Fruit fly (Drosophila melanogaster) whole organism, embryonic: Measurements from ENCODE around the gene CG32026.
A peak's percentile ranks its signal among the peaks of the same experiment; 100 is the strongest.

Experiments used
- Adf1 ChIP-seq: fragments of 200-800 bp; sonication (Bioruptor generic); IDR thresholded peaks from 2 replicates; pipeline ENCODE4 v1.3.6; 2022; ENCODE audit warnings: missing biosample characterization, missing genetic modification characterization
- Aef1 ChIP-seq: fragments of 200-800 bp; sonication (Bioruptor generic); IDR thresholded peaks from 3 replicates; pipeline ENCODE4 v1.3.6; 2022; ENCODE audit warnings: missing biosample characterization, missing genetic modification characterization
- Atf-2 ChIP-seq: fragments of 200-800 bp; sonication (Bioruptor generic); optimal IDR thresholded peaks from 2 replicates; lab custom pipeline; 2016; ENCODE audit warnings: missing biosample characterization, missing genetic modification characterization
- Atf6 ChIP-seq: fragments of 200-800 bp; sonication (Bioruptor generic); IDR thresholded peaks from 2 replicates; pipeline ENCODE4 v1.3.6; 2022; ENCODE audit warnings: missing biosample characterization, missing genetic modification characterization
- CG10274 ChIP-seq: fragments of 200-800 bp; sonication (Bioruptor generic); optimal IDR thresholded peaks from 3 replicates; lab custom pipeline; 2017; ENCODE audit warnings: missing biosample characterization, mild to moderate bottlenecking, missing genetic modification characterization
- CG10366 ChIP-seq: fragments of 200-800 bp; sonication (Bioruptor generic); IDR thresholded peaks from 2 replicates; pipeline ENCODE4 v1.3.6; 2022; ENCODE audit warnings: missing biosample characterization, missing genetic modification characterization
- CG10462 ChIP-seq: fragments of 200-800 bp; sonication (Bioruptor generic); optimal IDR thresholded peaks from 2 replicates; lab custom pipeline; 2016; ENCODE audit warnings: missing biosample characterization, missing genetic modification characterization
- CG10654 ChIP-seq: fragments of 200-800 bp; sonication (Bioruptor generic); optimal IDR thresholded peaks from 2 replicates; lab custom pipeline; 2016; ENCODE audit warnings: missing biosample characterization, missing genetic modification characterization
- CG11247 ChIP-seq: fragments of 200-800 bp; sonication (Bioruptor generic); IDR thresholded peaks from 2 replicates; pipeline ENCODE4 v1.3.6; 2022; ENCODE audit warnings: missing biosample characterization, missing genetic modification characterization
- CG11398 ChIP-seq: fragments of 200-800 bp; sonication (Bioruptor generic); optimal IDR thresholded peaks from 2 replicates; lab custom pipeline; 2016; ENCODE audit warnings: missing biosample characterization, missing genetic modification characterization
- CG11696 ChIP-seq: fragments of 200-800 bp; sonication (Bioruptor generic); IDR thresholded peaks from 2 replicates; pipeline ENCODE4 v1.3.6; 2022; ENCODE audit warnings: missing biosample characterization, missing genetic modification characterization
- CG16779 ChIP-seq: fragments of 200-800 bp; sonication (Bioruptor generic); IDR thresholded peaks from 2 replicates; pipeline ENCODE4 v1.3.6; 2022; ENCODE audit warnings: missing biosample characterization, missing genetic modification characterization
- CG17186 ChIP-seq: fragments of 200-800 bp; sonication (Bioruptor generic); optimal IDR thresholded peaks from 3 replicates; lab custom pipeline; 2017; ENCODE audit warnings: missing biosample characterization, missing genetic modification reagents, missing genetic modification characterization
- CG17385 ChIP-seq: fragments of 200-800 bp; sonication (Bioruptor generic); optimal IDR thresholded peaks from 3 replicates; lab custom pipeline; 2018; ENCODE audit warnings: missing biosample characterization, mild to moderate bottlenecking, missing genetic modification characterization
- CG2875 ChIP-seq: fragments of 200-800 bp; sonication (Bioruptor generic); optimal IDR thresholded peaks from 2 replicates; lab custom pipeline; 2017; ENCODE audit warnings: missing biosample characterization, mild to moderate bottlenecking, missing genetic modification characterization, missing genetic modification reagents
- CG30431 ChIP-seq: fragments of 200-800 bp; sonication (Bioruptor generic); optimal IDR thresholded peaks from 2 replicates; lab custom pipeline; 2017; ENCODE audit warnings: missing biosample characterization, missing genetic modification characterization
- CG3838 ChIP-seq: fragments of 200-800 bp; sonication (Bioruptor generic); optimal IDR thresholded peaks from 3 replicates; lab custom pipeline; 2016; ENCODE audit warnings: missing biosample characterization, missing genetic modification characterization
- CG42726 ChIP-seq: fragments of 200-800 bp; sonication (Bioruptor generic); IDR thresholded peaks from 2 replicates; pipeline ENCODE4 v1.3.6; 2022; ENCODE audit warnings: missing biosample characterization, missing genetic modification characterization; ENCODE audit not compliant: partially characterized antibody
- CG6689 ChIP-seq: fragments of 200-800 bp; sonication (Bioruptor generic); IDR thresholded peaks from 2 replicates; pipeline ENCODE4 v1.3.6; 2022; ENCODE audit warnings: missing biosample characterization, missing genetic modification characterization
- CG6854 ChIP-seq: fragments of 200-800 bp; sonication (Bioruptor generic); optimal IDR thresholded peaks from 3 replicates; lab custom pipeline; 2017; ENCODE audit warnings: missing biosample characterization, mild to moderate bottlenecking, missing genetic modification characterization
- CG7786 ChIP-seq: fragments of 200-800 bp; sonication (Bioruptor generic); optimal IDR thresholded peaks from 2 replicates; lab custom pipeline; 2016; ENCODE audit warnings: missing biosample characterization, missing genetic modification characterization
- CG8089 ChIP-seq: fragments of 200-800 bp; sonication (Bioruptor generic); optimal IDR thresholded peaks from 3 replicates; lab custom pipeline; 2016; ENCODE audit warnings: missing biosample characterization, missing genetic modification characterization
- CG8281 ChIP-seq: fragments of 200-800 bp; sonication (Bioruptor generic); optimal IDR thresholded peaks from 2 replicates; lab custom pipeline; 2018; ENCODE audit warnings: missing biosample characterization, mild to moderate bottlenecking, missing genetic modification characterization, moderate library complexity
- CG9609 ChIP-seq: fragments of 200-800 bp; sonication (Bioruptor generic); optimal IDR thresholded peaks from 3 replicates; lab custom pipeline; 2016; ENCODE audit warnings: missing biosample characterization, missing genetic modification characterization
- Dad ChIP-seq: fragments of 200-800 bp; sonication (Bioruptor generic); optimal IDR thresholded peaks from 3 replicates; lab custom pipeline; 2016; ENCODE audit warnings: missing biosample characterization, missing genetic modification characterization
- Dref ChIP-seq: fragments of 200-800 bp; sonication (Bioruptor generic); IDR thresholded peaks from 2 replicates; pipeline ENCODE4 v1.3.6; 2022; ENCODE audit warnings: missing biosample characterization, missing genetic modification characterization
- Elba2 ChIP-seq: fragments of 200-800 bp; sonication (Bioruptor generic); optimal IDR thresholded peaks from 3 replicates; lab custom pipeline; 2016; ENCODE audit warnings: missing biosample characterization, missing genetic modification characterization
- Fer3 ChIP-seq: fragments of 200-800 bp; sonication (Bioruptor generic); optimal IDR thresholded peaks from 2 replicates; lab custom pipeline; 2018; ENCODE audit warnings: missing biosample characterization, mild to moderate bottlenecking, missing genetic modification characterization, moderate library complexity
- Hey ChIP-seq: fragments of 200-800 bp; sonication (Bioruptor generic); optimal IDR thresholded peaks from 3 replicates; lab custom pipeline; 2018; ENCODE audit warnings: missing biosample characterization, mild to moderate bottlenecking, missing genetic modification characterization
- Usf ChIP-seq: fragments of 200-800 bp; sonication (Bioruptor generic); optimal IDR thresholded peaks from 2 replicates; lab custom pipeline; 2017; ENCODE audit warnings: missing genotype, missing biosample characterization, missing genetic modification characterization
- Vsx1 ChIP-seq: fragments of 200-800 bp; sonication (Bioruptor generic); optimal IDR thresholded peaks from 2 replicates; lab custom pipeline; 2017; ENCODE audit warnings: missing biosample characterization, mild to moderate bottlenecking, missing genetic modification characterization, missing genetic modification reagents
- Xrp1 ChIP-seq: fragments of 200-800 bp; sonication (Bioruptor generic); IDR thresholded peaks from 2 replicates; pipeline ENCODE4 v1.3.6; 2022; ENCODE audit warnings: missing biosample characterization, missing genetic modification characterization
- ash1 ChIP-seq: fragments of 200-800 bp; sonication (Bioruptor generic); optimal IDR thresholded peaks from 2 replicates; lab custom pipeline; 2018; ENCODE audit warnings: missing biosample characterization, mild to moderate bottlenecking, missing genetic modification characterization
- bcd ChIP-seq: fragments of 200-800 bp; sonication (Bioruptor generic); optimal IDR thresholded peaks from 2 replicates; lab custom pipeline; 2017; ENCODE audit warnings: missing biosample characterization, mild to moderate bottlenecking, missing genetic modification characterization
- bsh ChIP-seq, 2 experiments: fragments of 200-800 bp; sonication (Bioruptor generic); optimal IDR thresholded peaks; 2 replicates each; lab custom pipeline; 2017 to 2018; ENCODE audit warnings: mild to moderate bottlenecking in 2 of 2, missing biosample characterization in 2 of 2, missing genetic modification characterization in 2 of 2, moderate library complexity in 1 of 2
- crc ChIP-seq: fragments of 200-800 bp; sonication (Bioruptor generic); optimal IDR thresholded peaks from 2 replicates; lab custom pipeline; 2016; ENCODE audit warnings: missing biosample characterization, missing genetic modification characterization
- da ChIP-seq: fragments of 200-800 bp; sonication (Bioruptor generic); optimal IDR thresholded peaks from 2 replicates; lab custom pipeline; 2016; ENCODE audit warnings: missing biosample characterization, missing genetic modification characterization
- dmrt11E ChIP-seq: fragments of 200-800 bp; sonication (Bioruptor generic); optimal IDR thresholded peaks from 3 replicates; lab custom pipeline; 2018; ENCODE audit warnings: missing biosample characterization, mild to moderate bottlenecking, missing genetic modification characterization, moderate library complexity
- eyg ChIP-seq: fragments of 200-800 bp; sonication (Bioruptor generic); optimal IDR thresholded peaks from 3 replicates; lab custom pipeline; 2016; ENCODE audit warnings: missing biosample characterization, missing genetic modification characterization
- ken ChIP-seq: fragments of 200-800 bp; sonication (Bioruptor generic); IDR thresholded peaks from 3 replicates; pipeline ENCODE4 v1.3.6; 2022; ENCODE audit warnings: missing biosample characterization, missing genetic modification characterization
- klu ChIP-seq: fragments of 200-800 bp; sonication (Bioruptor generic); IDR thresholded peaks from 2 replicates; pipeline ENCODE4 v1.3.6; 2022; ENCODE audit warnings: missing biosample characterization, missing genetic modification characterization
- oc ChIP-seq: fragments of 200-800 bp; sonication (Bioruptor generic); optimal IDR thresholded peaks from 2 replicates; lab custom pipeline; 2018; ENCODE audit warnings: missing biosample characterization, mild to moderate bottlenecking, missing genetic modification characterization, moderate library complexity
- onecut ChIP-seq: fragments of 200-800 bp; sonication (Bioruptor generic); IDR thresholded peaks from 2 replicates; pipeline ENCODE4 v1.3.6; 2022; ENCODE audit warnings: missing biosample characterization, missing genetic modification characterization
- org-1 ChIP-seq: fragments of 200-800 bp; sonication (Bioruptor generic); optimal IDR thresholded peaks from 2 replicates; lab custom pipeline; 2017; ENCODE audit warnings: missing biosample characterization, missing genetic modification characterization
- pfk ChIP-seq: fragments of 200-800 bp; sonication (Bioruptor generic); optimal IDR thresholded peaks from 2 replicates; lab custom pipeline; 2018; ENCODE audit warnings: missing biosample characterization, mild to moderate bottlenecking, missing genetic modification characterization, moderate library complexity
- seq ChIP-seq: fragments of 200-800 bp; sonication (Bioruptor generic); IDR thresholded peaks from 2 replicates; pipeline ENCODE4 v1.3.6; 2022; ENCODE audit warnings: missing biosample characterization, missing genetic modification characterization
- sr ChIP-seq: fragments of 200-800 bp; sonication (Bioruptor generic); IDR thresholded peaks from 3 replicates; pipeline ENCODE4 v1.3.6; 2022; ENCODE audit warnings: missing biosample characterization, missing genetic modification characterization
- tgo ChIP-seq: fragments of 200-800 bp; sonication (Bioruptor generic); IDR thresholded peaks from 3 replicates; pipeline ENCODE4 v1.3.6; 2022; ENCODE audit warnings: missing biosample characterization, missing genetic modification characterization
- trem ChIP-seq: fragments of 200-800 bp; optimal IDR thresholded peaks from 3 replicates; lab custom pipeline; 2019; ENCODE audit warnings: missing biosample characterization, mild to moderate bottlenecking, missing genetic modification characterization, moderate library complexity
- unc-4 ChIP-seq: fragments of 200-800 bp; sonication (Bioruptor generic); IDR thresholded peaks from 2 replicates; pipeline ENCODE4 v1.3.6; 2022; ENCODE audit warnings: missing biosample characterization, missing genetic modification characterization; ENCODE audit not compliant: partially characterized antibody
- zf30C ChIP-seq: fragments of 200-800 bp; sonication (Bioruptor generic); optimal IDR thresholded peaks from 3 replicates; lab custom pipeline; 2018; ENCODE audit warnings: missing biosample characterization, mild to moderate bottlenecking, missing genetic modification characterization

Gene CG32026

DNA sequence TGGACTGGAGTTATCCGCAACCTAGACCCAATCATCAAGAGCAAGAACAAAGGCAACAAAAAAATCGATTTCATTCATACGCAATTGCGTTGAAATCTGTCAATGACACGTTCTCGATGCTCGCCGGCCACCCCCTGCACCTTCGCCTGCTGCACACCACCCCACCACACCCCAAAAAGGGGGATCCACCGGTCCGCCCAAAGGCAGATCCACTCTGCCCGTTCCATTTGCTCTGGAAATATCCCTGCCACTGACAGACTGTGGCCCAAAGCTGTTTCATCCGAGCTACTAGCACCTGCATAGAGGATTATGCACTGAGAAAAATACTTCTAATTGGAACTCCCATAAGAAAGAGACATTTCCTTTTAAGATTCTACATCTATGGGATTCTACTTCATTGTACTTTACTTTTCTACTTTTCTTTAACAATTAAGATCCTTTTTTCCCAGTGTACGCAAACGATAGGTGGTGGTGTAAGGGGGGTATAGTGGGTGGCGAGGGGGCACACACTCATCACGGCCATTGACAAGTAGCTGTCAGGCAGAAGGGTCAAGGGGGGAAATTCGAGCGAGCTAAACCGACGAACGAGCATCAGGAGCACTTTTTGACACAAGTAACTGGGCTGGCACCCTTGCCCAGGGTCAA, 12.4 kb upstream of the CG32026 start (continued):
- TF ChIP-seq Aef1 (0 out of 3 replicates have a peak, but pooled peaks have one; percentile 13), trem (peak; percentile 16), oc (tag; lab: Kevin White, UChicago) (peak; percentile 15), CG8281 (tag; lab: Kevin White, UChicago) (no peak), unc-4 (no peak), CG17186 (GFP tag; lab: Kevin White, UChicago) (no peak), Atf6 (0 out of 2 replicates have a peak, but pooled peaks have one; percentile 29), CG7786 (GFP tag; lab: Kevin White, UChicago) (peak; percentile 45), bsh (GFP tag; optimal IDR thresholded peaks at IDR 0.05; lab: Kevin White, UChicago) (peak; percentile 16 to 80), CG2875 (GFP tag; lab: Kevin White, UChicago) (no peak), klu (GFP tag; lab: Robert Waterston, UW) (no peak), CG3838 (no peak), CG30431 (GFP tag; lab: Kevin White, UChicago) (peak; percentile 29), Adf1 (GFP tag; lab: Robert Waterston, UW) (no peak), Elba2 (GFP tag; lab: Kevin White, UChicago) (no peak), ken (GFP tag; lab: Robert Waterston, UW) (peak; percentile 67; the same call in 2 of the 3 replicates), Xrp1 (GFP tag; lab: Robert Waterston, UW) (peak; percentile 72; the same call in 1 of the 2 replicates), CG11398 (GFP tag; lab: Kevin White, UChicago) (no peak), CG10462 (GFP tag; lab: Kevin White, UChicago) (no peak), CG10654 (no peak), Usf (GFP tag; lab: Kevin White, UChicago) (peak; percentile 4), CG11696 (no peak), eyg (GFP tag; lab: Kevin White, UChicago) (no peak), zf30C (GFP tag; lab: Kevin White, UChicago) (no peak), ash1 (no peak), CG11247 (peak; percentile 29; the same call in 1 of the 2 replicates), org-1 (GFP tag; lab: Kevin White, UChicago) (no peak), Atf-2 (GFP tag; lab: Kevin White, UChicago) (no peak), seq (GFP tag; lab: Robert Waterston, UW) (0 out of 2 replicates have a peak, but pooled peaks have one; percentile 25), CG6854 (GFP tag; lab: Kevin White, UChicago) (no peak), CG9609 (GFP tag; lab: Kevin White, UChicago) (no peak), CG17385 (peak; percentile 41), tgo (GFP tag; lab: Robert Waterston, UW) (peak; percentile 53), Hey (no peak), CG10366 (peak; percentile 31; the same call in 1 of the 2 replicates), CG10274 (GFP tag; lab: Kevin White, UChicago) (no peak), CG16779 (GFP tag; lab: Robert Waterston, UW) (no peak), pfk (GFP tag; lab: Kevin White, UChicago) (no peak), Fer3 (tag; lab: Kevin White, UChicago) (peak; percentile 3), bcd (GFP tag; lab: Kevin White, UChicago) (peak; percentile 48), onecut (GFP tag; lab: Robert Waterston, UW) (peak; percentile 36), crc (no peak), Dad (GFP tag; lab: Kevin White, UChicago) (no peak), CG42726 (GFP tag; lab: Robert Waterston, UW) (no peak), da (no peak), CG8089 (GFP tag; lab: Kevin White, UChicago) (peak; percentile 27), Dref (no peak), CG6689 (GFP tag; lab: Robert Waterston, UW) (peak; percentile 68), sr (no peak), dmrt11E (tag; lab: Kevin White, UChicago) (peak; percentile 69), Vsx1 (no peak)
